Fruit fly (Drosophila melanogaster) whole organism, embryonic: ENCODE measurements around the gene CG34179.

Source experiments
- Bdp1 ChIP-seq: fragments of 200-800 bp; sonication (Bioruptor generic); optimal IDR thresholded peaks from 3 replicates; lab custom pipeline; 2016; ENCODE audit warnings: missing biosample characterization, missing genetic modification characterization
- Blimp-1 ChIP-seq: fragments of 200-800 bp; sonication (Bioruptor generic); optimal IDR thresholded peaks from 3 replicates; lab custom pipeline; 2018; ENCODE audit warnings: missing biosample characterization, missing genetic modification characterization, mild to moderate bottlenecking, moderate library complexity, missing genetic modification reagents
- CG11085 ChIP-seq: fragments of 200-800 bp; sonication (Bioruptor generic); IDR thresholded peaks from 2 replicates; pipeline ENCODE4 v1.3.6; 2022; ENCODE audit warnings: missing biosample characterization, missing genetic modification characterization
- CG11247 ChIP-seq: fragments of 200-800 bp; sonication (Bioruptor generic); IDR thresholded peaks from 2 replicates; pipeline ENCODE4 v1.3.6; 2022; ENCODE audit warnings: missing biosample characterization, missing genetic modification characterization
- CG11504 ChIP-seq: fragments of 200-800 bp; sonication (Bioruptor generic); optimal IDR thresholded peaks from 3 replicates; lab custom pipeline; 2019; ENCODE audit warnings: missing biosample characterization, mild to moderate bottlenecking, missing genetic modification characterization, moderate library complexity
- CG12155 ChIP-seq: fragments of 200-800 bp; sonication (Bioruptor generic); optimal IDR thresholded peaks from 3 replicates; lab custom pipeline; 2016; ENCODE audit warnings: missing biosample characterization, missing genetic modification characterization
- CG12219 ChIP-seq: fragments of 200-800 bp; sonication (Bioruptor generic); optimal IDR thresholded peaks from 3 replicates; lab custom pipeline; 2018; ENCODE audit warnings: missing biosample characterization, mild to moderate bottlenecking, missing genetic modification characterization
- CG12236 ChIP-seq: fragments of 200-800 bp; sonication (Bioruptor generic); optimal IDR thresholded peaks from 2 replicates; lab custom pipeline; 2016; ENCODE audit warnings: missing biosample characterization, missing genetic modification characterization
- CG16779 ChIP-seq: fragments of 200-800 bp; sonication (Bioruptor generic); IDR thresholded peaks from 2 replicates; pipeline ENCODE4 v1.3.6; 2022; ENCODE audit warnings: missing biosample characterization, missing genetic modification characterization
- CG17912 ChIP-seq: fragments of 200-800 bp; sonication (Bioruptor generic); optimal IDR thresholded peaks from 2 replicates; lab custom pipeline; 2018; ENCODE audit warnings: missing biosample characterization, mild to moderate bottlenecking, missing genetic modification characterization
- CG1832 ChIP-seq: fragments of 200-800 bp; sonication (Bioruptor generic); optimal IDR thresholded peaks from 2 replicates; lab custom pipeline; 2017; ENCODE audit warnings: missing biosample characterization, mild to moderate bottlenecking, missing genetic modification characterization, inconsistent platforms
- CG18599 ChIP-seq: fragments of 200-800 bp; sonication (Bioruptor generic); optimal IDR thresholded peaks from 3 replicates; lab custom pipeline; 2017; ENCODE audit warnings: missing biosample characterization, missing genetic modification characterization, mild to moderate bottlenecking, moderate library complexity, missing genetic modification reagents
- CG18619 ChIP-seq: fragments of 200-800 bp; sonication (Bioruptor generic); optimal IDR thresholded peaks from 3 replicates; lab custom pipeline; 2017; ENCODE audit warnings: missing biosample characterization, mild to moderate bottlenecking, missing genetic modification characterization
- CG6683 ChIP-seq: fragments of 200-800 bp; sonication (Bioruptor generic); optimal IDR thresholded peaks from 2 replicates; lab custom pipeline; 2017; ENCODE audit warnings: missing biosample characterization, mild to moderate bottlenecking, missing genetic modification characterization, missing genetic modification reagents
- CG7271 ChIP-seq: fragments of 200-800 bp; sonication (Bioruptor generic); optimal IDR thresholded peaks from 2 replicates; lab custom pipeline; 2018; ENCODE audit warnings: missing biosample characterization, mild to moderate bottlenecking, missing genetic modification characterization, moderate library complexity
- D ChIP-seq, 2 experiments: fragments of 200-800 bp in 1 of 2; fragments of >200 bp in 1 of 2; sonication (Bioruptor generic) in 1 of 2; optimal IDR thresholded peaks; 2 replicates in 1 of 2; 3 replicates in 1 of 2; lab custom pipeline; 2017; ENCODE audit warnings: mild to moderate bottlenecking in 1 of 2, missing biosample characterization in 1 of 2, missing genetic modification characterization in 1 of 2, missing genetic modification reagents in 1 of 2
- D19B ChIP-seq: fragments of 200-800 bp; sonication (Bioruptor generic); optimal IDR thresholded peaks from 2 replicates; lab custom pipeline; 2017; ENCODE audit warnings: missing biosample characterization, mild to moderate bottlenecking, missing genetic modification characterization
- Dek ChIP-seq: fragments of 200-800 bp; sonication (Bioruptor generic); optimal IDR thresholded peaks from 3 replicates; lab custom pipeline; 2019; ENCODE audit warnings: missing biosample characterization, mild to moderate bottlenecking, missing genetic modification characterization, moderate library complexity
- Dll ChIP-seq: fragments of 200-800 bp; sonication (Bioruptor generic); IDR thresholded peaks from 4 replicates; pipeline ENCODE4 v1.3.6; 2022; ENCODE audit warnings: missing biosample characterization, missing genetic modification characterization; ENCODE audit not compliant: partially characterized antibody
- E2f1 ChIP-seq: fragments of 200-800 bp; sonication (Bioruptor generic); IDR thresholded peaks from 2 replicates; pipeline ENCODE4 v1.3.6; 2022; ENCODE audit warnings: missing biosample characterization, missing genetic modification characterization
- HLHmδ ChIP-seq: fragments of 200-800 bp; sonication (Bioruptor generic); optimal IDR thresholded peaks from 2 replicates; lab custom pipeline; 2018; ENCODE audit warnings: missing biosample characterization, mild to moderate bottlenecking, missing genetic modification characterization, moderate library complexity
- NFAT ChIP-seq: fragments of 200-800 bp; sonication (Bioruptor generic); IDR thresholded peaks from 2 replicates; pipeline ENCODE4 v1.3.6; 2022; ENCODE audit warnings: missing biosample characterization, missing genetic modification characterization
- Ptx1 ChIP-seq: fragments of 200-800 bp; sonication (Bioruptor generic); IDR thresholded peaks from 2 replicates; pipeline ENCODE4 v1.3.6; 2022; ENCODE audit warnings: missing biosample characterization, missing genetic modification characterization
- Scr ChIP-seq: fragments of 200-800 bp; sonication (Bioruptor generic); IDR thresholded peaks from 2 replicates; pipeline ENCODE4 v1.3.6; 2022; ENCODE audit warnings: missing biosample characterization, missing genetic modification characterization; ENCODE audit not compliant: partially characterized antibody
- Side ChIP-seq: fragments of 200-800 bp; sonication (Bioruptor generic); optimal IDR thresholded peaks from 2 replicates; lab custom pipeline; 2016; ENCODE audit warnings: missing biosample characterization, missing genetic modification characterization
- Trl ChIP-seq, 3 experiments: fragments of >200 bp in 2 of 3; fragments of 200-800 bp in 1 of 3; sonication (Bioruptor generic) in 1 of 3; optimal IDR thresholded peaks; 2 replicates in 1 of 3; 3 replicates in 2 of 3; lab custom pipeline; 2016 to 2017; ENCODE audit warnings: missing biosample characterization in 1 of 3, missing genetic modification characterization in 1 of 3
- ac ChIP-seq: fragments of 200-800 bp; sonication (Bioruptor generic); optimal IDR thresholded peaks from 3 replicates; lab custom pipeline; 2017; ENCODE audit warnings: missing biosample characterization, mild to moderate bottlenecking, missing genetic modification characterization
- amos ChIP-seq: fragments of 200-800 bp; sonication (Bioruptor generic); IDR thresholded peaks from 2 replicates; pipeline ENCODE4 v1.3.6; 2022; ENCODE audit warnings: missing biosample characterization, missing genetic modification characterization; ENCODE audit not compliant: partially characterized antibody
- bbx ChIP-seq: fragments of 200-800 bp; sonication (Bioruptor generic); IDR thresholded peaks from 2 replicates; pipeline ENCODE4 v1.3.6; 2022; ENCODE audit warnings: missing biosample characterization, missing genetic modification characterization; ENCODE audit not compliant: partially characterized antibody
- chif ChIP-seq, 2 experiments: fragments of 200-800 bp; sonication (Bioruptor generic); optimal IDR thresholded peaks; 3 replicates each; lab custom pipeline; 2016; ENCODE audit warnings: missing biosample characterization in 2 of 2, missing genetic modification characterization in 2 of 2
- da ChIP-seq: fragments of 200-800 bp; sonication (Bioruptor generic); optimal IDR thresholded peaks from 2 replicates; lab custom pipeline; 2016; ENCODE audit warnings: missing biosample characterization, missing genetic modification characterization
- disco-r ChIP-seq: fragments of 200-800 bp; sonication (Bioruptor generic); optimal IDR thresholded peaks from 2 replicates; lab custom pipeline; 2016; ENCODE audit warnings: missing biosample characterization, missing genetic modification characterization
- dmrt99B ChIP-seq: fragments of 200-800 bp; sonication (Bioruptor generic); optimal IDR thresholded peaks from 2 replicates; lab custom pipeline; 2018; ENCODE audit warnings: missing biosample characterization, mild to moderate bottlenecking, missing genetic modification characterization, moderate library complexity
- en ChIP-seq: fragments of 200-800 bp; sonication (Bioruptor generic); optimal IDR thresholded peaks from 2 replicates; lab custom pipeline; 2016; ENCODE audit warnings: missing biosample characterization, missing genetic modification characterization
- ewg ChIP-seq: fragments of 200-800 bp; sonication (Bioruptor generic); optimal IDR thresholded peaks from 3 replicates; lab custom pipeline; 2017; ENCODE audit warnings: mild to moderate bottlenecking, missing biosample characterization, missing genetic modification reagents, missing genetic modification characterization
- ftz-f1 ChIP-seq: fragments of 200-800 bp; sonication (Bioruptor generic); optimal IDR thresholded peaks from 2 replicates; lab custom pipeline; 2016; ENCODE audit warnings: missing biosample characterization, missing genetic modification characterization
- fu2 ChIP-seq: fragments of 200-800 bp; sonication (Bioruptor generic); optimal IDR thresholded peaks from 2 replicates; lab custom pipeline; 2016; ENCODE audit warnings: missing biosample characterization, missing genetic modification characterization
- ham ChIP-seq: fragments of 200-800 bp; sonication (Bioruptor generic); IDR thresholded peaks from 2 replicates; pipeline ENCODE4 v1.3.6; 2022; ENCODE audit warnings: missing biosample characterization, missing genetic modification characterization
- lbe ChIP-seq: fragments of 200-800 bp; sonication (Bioruptor generic); optimal IDR thresholded peaks from 2 replicates; lab custom pipeline; 2016; ENCODE audit warnings: missing biosample characterization, mild to moderate bottlenecking, missing genetic modification characterization
- onecut ChIP-seq: fragments of 200-800 bp; sonication (Bioruptor generic); IDR thresholded peaks from 2 replicates; pipeline ENCODE4 v1.3.6; 2022; ENCODE audit warnings: missing biosample characterization, missing genetic modification characterization
- pita ChIP-seq: fragments of 200-800 bp; sonication (Bioruptor generic); optimal IDR thresholded peaks from 2 replicates; lab custom pipeline; 2017; ENCODE audit warnings: missing biosample characterization, mild to moderate bottlenecking, missing genetic modification characterization
- prd ChIP-seq, 3 experiments: fragments of >200 bp in 2 of 3; fragments of 200-800 bp in 1 of 3; sonication (Bioruptor generic) in 1 of 3; optimal IDR thresholded peaks in 2 of 3; IDR thresholded peaks in 1 of 3; 2 replicates in 2 of 3; 3 replicates in 1 of 3; pipeline versions ENCODE4 v1.3.6 to Lab custom; 2017 to 2022; ENCODE audit warnings: missing biosample characterization in 1 of 3, missing genetic modification characterization in 1 of 3
- run ChIP-seq: fragments of 200-800 bp; sonication (Bioruptor generic); optimal IDR thresholded peaks from 3 replicates; lab custom pipeline; 2018; ENCODE audit warnings: missing biosample characterization, mild to moderate bottlenecking, missing genetic modification characterization
- stc ChIP-seq: fragments of 200-800 bp; sonication (Bioruptor generic); IDR thresholded peaks from 2 replicates; pipeline ENCODE4 v1.3.6; 2022; ENCODE audit warnings: missing biosample characterization, missing genetic modification characterization
- stwl ChIP-seq: fragments of 200-800 bp; sonication (Bioruptor generic); optimal IDR thresholded peaks from 3 replicates; lab custom pipeline; 2018; ENCODE audit warnings: missing biosample characterization, mild to moderate bottlenecking, missing genetic modification characterization, moderate library complexity
- tin ChIP-seq: fragments of 200-800 bp; sonication (Bioruptor generic); optimal IDR thresholded peaks from 3 replicates; lab custom pipeline; 2016; ENCODE audit warnings: missing biosample characterization, missing genetic modification characterization
- yki ChIP-seq: fragments of >200 bp; optimal IDR thresholded peaks from 3 replicates; lab custom pipeline; 2018
- zfh1 ChIP-seq: fragments of 200-800 bp; sonication (Bioruptor generic); IDR thresholded peaks from 3 replicates; pipeline ENCODE4 v1.3.6; 2022; ENCODE audit warnings: missing biosample characterization, missing genetic modification characterization
- zfh2 ChIP-seq: fragments of 200-800 bp; sonication (Bioruptor generic); optimal IDR thresholded peaks from 2 replicates; lab custom pipeline; 2016; ENCODE audit warnings: missing biosample characterization, missing genetic modification characterization

CG34179 gene

dm6 chr2L:6051212-6051621 is 2.7 kb upstream of the CG34179 start (continued):
- TF ChIP-seq Trl (optimal IDR thresholded peaks at IDR 0.05; lab: Kevin White, UChicago) (peak in 1 of 2 experiments; percentile 6), Trl (GFP tag; optimal IDR thresholded peaks at IDR 0.05; lab: Kevin White, UChicago) (peak; percentile 97), CG12236 (peak; percentile 92), fu2 (peak; percentile 79), yki (lab: Kevin White, UChicago) (no peak), pita (GFP tag; lab: Kevin White, UChicago) (no peak), Scr (GFP tag; lab: Robert Waterston, UW) (no peak), tin (GFP tag; lab: Kevin White, UChicago) (peak; percentile 93), D19B (GFP tag; lab: Kevin White, UChicago) (peak; percentile 84), da (GFP tag; lab: Kevin White, UChicago) (peak; percentile 86), CG6683 (GFP tag; lab: Kevin White, UChicago) (peak; percentile 95), Dek (tag; lab: Kevin White, UChicago) (peak; percentile 95), chif (GFP tag; optimal IDR thresholded peaks at IDR 0.05; lab: Kevin White, UChicago) (peak; percentile 92 to 93), bbx (GFP tag; lab: Robert Waterston, UW) (no peak), Side (GFP tag; lab: Kevin White, UChicago) (peak; percentile 98), onecut (GFP tag; lab: Robert Waterston, UW) (peak; percentile 95), NFAT (GFP tag; lab: Robert Waterston, UW) (peak; percentile 79), run (tag; lab: Kevin White, UChicago) (peak; percentile 94), CG12219 (GFP tag; lab: Kevin White, UChicago) (peak; percentile 99), CG18599 (GFP tag; lab: Kevin White, UChicago) (peak; percentile 99), CG11085 (GFP tag; lab: Robert Waterston, UW) (peak; percentile 50; the same call in 1 of the 2 replicates), Dll (GFP tag; lab: Robert Waterston, UW) (no peak), CG16779 (peak; percentile 69; the same call in 1 of the 2 replicates), dmrt99B (tag; lab: Kevin White, UChicago) (peak; percentile 97), ac (peak; percentile 79), CG12155 (peak; percentile 89), CG11247 (GFP tag; lab: Robert Waterston, UW) (peak; percentile 94), Blimp-1 (GFP tag; lab: Kevin White, UChicago) (peak; percentile 96), zfh1 (peak; percentile 96), prd (optimal IDR thresholded peaks at IDR 0.05; lab: Kevin White, UChicago) (no peak), prd (GFP tag; IDR thresholded peaks at IDR 0.05; lab: Robert Waterston, UW) (peak; percentile 84), E2f1 (GFP tag; lab: Robert Waterston, UW) (peak; percentile 82), ewg (GFP tag; lab: Kevin White, UChicago) (peak; percentile 88), HLHmδ (GFP tag; lab: Kevin White, UChicago) (no peak), amos (no peak), Ptx1 (GFP tag; lab: Robert Waterston, UW) (peak; percentile 92), CG7271 (peak; percentile 88), CG1832 (GFP tag; lab: Kevin White, UChicago) (no peak), Bdp1 (GFP tag; lab: Kevin White, UChicago) (peak; percentile 85), CG11504 (peak; percentile 95), ham (GFP tag; lab: Robert Waterston, UW) (peak; percentile 61; the same call in 1 of the 2 replicates), ftz-f1 (GFP tag; lab: Kevin White, UChicago) (peak; percentile 79), CG18619 (GFP tag; lab: Kevin White, UChicago) (peak; percentile 95), CG17912 (GFP tag; lab: Kevin White, UChicago) (peak; percentile 90), stwl (tag; lab: Kevin White, UChicago) (peak; percentile 42), disco-r (GFP tag; lab: Kevin White, UChicago) (peak; percentile 87), zfh2 (GFP tag; lab: Kevin White, UChicago) (peak; percentile 85), en (GFP tag; lab: Kevin White, UChicago) (peak; percentile 91), D (optimal IDR thresholded peaks at IDR 0.05; lab: Kevin White, UChicago) (no peak), D (GFP tag; optimal IDR thresholded peaks at IDR 0.05; lab: Kevin White, UChicago) (peak; percentile 93), lbe (GFP tag; lab: Kevin White, UChicago) (peak; percentile 93), stc (GFP tag; lab: Robert Waterston, UW) (peak; percentile 95)
